Fruit fly (Drosophila melanogaster) whole organism, wandering third instar larva: ENCODE results near the gene CG8851.

ENCODE experiments used
- Dfd ChIP-seq: fragments of >200 bp; optimal IDR thresholded peaks from 2 replicates; lab custom pipeline; 2017; ENCODE audit warnings: missing biosample characterization, missing genetic modification characterization
- Dif ChIP-seq: fragments of 200-275, 200-300 bp; sonication (Bioruptor generic); optimal IDR thresholded peaks from 2 replicates; lab custom pipeline; 2018; ENCODE audit warnings: missing biosample characterization, missing genetic modification characterization; ENCODE audit not compliant: partially characterized antibody
- Hr83 ChIP-seq: fragments of 200-300 bp; sonication (Bioruptor generic); optimal IDR thresholded peaks from 2 replicates; lab custom pipeline; 2016; ENCODE audit warnings: missing biosample characterization, mild to moderate bottlenecking, missing genetic modification characterization, moderate library complexity; ENCODE audit not compliant: poor library complexity, severe bottlenecking
- Vsx2 ChIP-seq: fragments of 200-300, 225-300 bp; sonication (Bioruptor generic); optimal IDR thresholded peaks from 2 replicates; lab custom pipeline; 2018; ENCODE audit warnings: missing biosample characterization, missing genetic modification characterization; ENCODE audit not compliant: partially characterized antibody
- h ChIP-seq: fragments of 200-800 bp; sonication (Bioruptor generic); optimal IDR thresholded peaks from 3 replicates; lab custom pipeline; 2016; ENCODE audit warnings: missing biosample characterization, mild to moderate bottlenecking, missing genetic modification characterization
- psq ChIP-seq: fragments of 200-800 bp; sonication (Bioruptor generic); optimal IDR thresholded peaks from 3 replicates; lab custom pipeline; 2017; ENCODE audit warnings: missing biosample characterization, mild to moderate bottlenecking, missing genetic modification characterization, moderate library complexity
- sage ChIP-seq: fragments of 200-800 bp; sonication (Bioruptor generic); optimal IDR thresholded peaks from 2 replicates; lab custom pipeline; 2016; ENCODE audit warnings: missing biosample characterization, mild to moderate bottlenecking, missing genetic modification characterization

DNA sequence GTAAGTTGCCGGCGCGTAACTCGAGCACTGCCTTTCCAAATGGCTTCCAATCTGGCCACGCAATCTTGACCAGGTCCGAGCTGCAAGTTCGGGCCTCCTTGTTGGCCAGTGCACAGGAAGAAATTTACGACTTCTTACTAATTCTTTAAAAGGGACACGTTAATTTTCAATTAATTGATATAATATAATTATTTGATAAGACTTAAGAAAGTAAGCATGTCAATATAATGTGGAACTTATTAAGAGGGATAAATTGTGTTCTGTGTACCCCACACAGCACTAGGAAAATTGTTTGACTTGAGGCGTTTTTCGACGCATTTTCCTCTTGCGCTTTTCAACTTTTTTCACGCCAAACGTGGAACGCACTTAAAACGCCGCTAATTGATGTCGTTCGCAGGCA is 34.0 kb upstream of the CG8851 start:
- TF ChIP-seq Dfd (GFP tag; lab: Kevin White, UChicago), result no peak
- TF ChIP-seq psq, result no peak
- TF ChIP-seq Vsx2 (GFP tag; lab: Kevin White, UChicago), result no peak
- no peak for TF ChIP-seq Dif (GFP tag; lab: Kevin White, UChicago)
- TF ChIP-seq h (GFP tag; lab: Kevin White, UChicago), result no peak
- no peak for TF ChIP-seq Hr83 (GFP tag; lab: Kevin White, UChicago)
- no peak for TF ChIP-seq sage (GFP tag; lab: Kevin White, UChicago)
